Worm (Caenorhabditis elegans) whole organism, mixed stage, embryonic: ENCODE measurements around the gene K07F5.15.

Source experiments
- bed-3 ChIP-seq: fragments of 200-800 bp; sonication (Bioruptor generic); optimal IDR thresholded peaks from 3 replicates; lab custom pipeline; 2018; ENCODE audit warnings: mild to moderate bottlenecking, missing genetic modification characterization, moderate library complexity, missing compliant biosample characterization
- ces-1 ChIP-seq: fragments of 150-350 bp; optimal IDR thresholded peaks from 2 replicates; lab custom pipeline; 2014; ENCODE audit warnings: missing biosample characterization, missing genetic modification reagents, missing genetic modification characterization
- elt-3 ChIP-seq: fragments of 150-350 bp; optimal IDR thresholded peaks from 2 replicates; lab custom pipeline; 2014; ENCODE audit warnings: missing biosample characterization, missing genetic modification characterization
- nhr-237 ChIP-seq: fragments of 150-350 bp; optimal IDR thresholded peaks from 2 replicates; lab custom pipeline; 2014; ENCODE audit warnings: missing biosample characterization, missing genetic modification characterization
- nhr-76 ChIP-seq: sonication (generic microtip); optimal IDR thresholded peaks from 2 replicates; lab custom pipeline; 2017; ENCODE audit warnings: missing biosample characterization, missing genetic modification characterization
- unc-120 ChIP-seq: sonication (generic microtip); optimal IDR thresholded peaks from 2 replicates; lab custom pipeline; 2017; ENCODE audit warnings: missing genetic modification characterization, missing compliant biosample characterization; ENCODE audit not compliant: poor library complexity, severe bottlenecking
- unc-39 ChIP-seq: fragments of 150-350 bp; optimal IDR thresholded peaks from 2 replicates; lab custom pipeline; 2014; ENCODE audit warnings: missing biosample characterization, missing genetic modification characterization
- unc-62 ChIP-seq: fragments of 150-350 bp; optimal IDR thresholded peaks from 2 replicates; lab custom pipeline; 2014; ENCODE audit warnings: missing biosample characterization, missing genetic modification reagents, missing genetic modification characterization

DNA sequence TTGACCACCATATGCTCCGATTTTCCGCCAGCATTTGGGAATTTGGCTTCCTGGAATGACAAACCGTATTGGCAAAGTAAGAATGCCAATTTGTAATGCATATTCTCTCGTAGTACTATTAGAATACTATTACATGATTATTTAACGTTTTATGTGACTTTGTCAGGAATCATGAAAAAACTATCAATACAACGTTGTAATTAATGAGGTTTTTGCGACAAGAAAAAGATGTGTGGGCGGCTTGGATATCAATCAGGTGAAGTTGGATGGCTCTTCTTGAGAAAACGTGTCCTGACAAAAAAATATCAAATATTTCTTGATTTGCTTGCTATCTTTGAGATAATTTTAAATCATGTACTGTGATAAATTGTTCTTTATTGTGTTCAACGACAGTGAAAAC is 16.8 kb upstream of the K07F5.15 start, which contains the start of gene K07F5.7:
- no peak for TF ChIP-seq bed-3 (GFP tag; lab: Kevin White, UChicago)
- TF ChIP-seq unc-62 (GFP tag; lab: Kevin White, UChicago) = no peak
- no peak for TF ChIP-seq nhr-237 (tag; lab: Kevin White, UChicago)
- TF ChIP-seq elt-3 (tag; lab: Kevin White, UChicago) = no peak
- no peak for TF ChIP-seq nhr-76 (tag; lab: Kevin White, UChicago)
- no peak for TF ChIP-seq ces-1 (GFP tag; lab: Kevin White, UChicago)
- no peak for TF ChIP-seq unc-39 (tag; lab: Kevin White, UChicago)
- TF ChIP-seq unc-120 (tag; lab: Kevin White, UChicago) = no peak
